Fruit fly (Drosophila melanogaster) whole organism, embryonic: ENCODE results near the gene CG31952.

Experiments used
- Atf-2 ChIP-seq: fragments of 200-800 bp; sonication (Bioruptor generic); optimal IDR thresholded peaks from 2 replicates; lab custom pipeline; 2016; ENCODE audit warnings: missing biosample characterization, missing genetic modification characterization
- CG10147 ChIP-seq: fragments of 200-800 bp; sonication (Bioruptor generic); optimal IDR thresholded peaks from 2 replicates; lab custom pipeline; 2019; ENCODE audit warnings: missing biosample characterization, mild to moderate bottlenecking, missing genetic modification characterization, moderate library complexity
- CG1024 ChIP-seq: fragments of 200-800 bp; sonication (Bioruptor generic); IDR thresholded peaks from 2 replicates; pipeline ENCODE4 v1.3.6; 2022; ENCODE audit warnings: missing biosample characterization, missing genetic modification characterization
- CG10321 ChIP-seq: fragments of 200-800 bp; sonication (Bioruptor generic); IDR thresholded peaks from 2 replicates; pipeline ENCODE4 v1.3.6; 2022; ENCODE audit warnings: missing biosample characterization, missing genetic modification characterization
- CG10959 ChIP-seq: fragments of 200-800 bp; sonication (Bioruptor generic); IDR thresholded peaks from 2 replicates; pipeline ENCODE4 v1.3.6; 2022; ENCODE audit warnings: missing biosample characterization, missing genetic modification characterization
- CG12071 ChIP-seq: fragments of 200-800 bp; sonication (Bioruptor generic); optimal IDR thresholded peaks from 3 replicates; lab custom pipeline; 2018; ENCODE audit warnings: missing biosample characterization, mild to moderate bottlenecking, missing genetic modification characterization
- CG12391 ChIP-seq: fragments of 200-800 bp; sonication (Bioruptor generic); optimal IDR thresholded peaks from 3 replicates; lab custom pipeline; 2018; ENCODE audit warnings: missing biosample characterization, mild to moderate bottlenecking, missing genetic modification characterization, moderate library complexity
- CG12659 ChIP-seq: fragments of 200-800 bp; sonication (Bioruptor generic); optimal IDR thresholded peaks from 3 replicates; lab custom pipeline; 2017; ENCODE audit warnings: mild to moderate bottlenecking, missing biosample characterization, missing genetic modification reagents, missing genetic modification characterization
- CG13287 ChIP-seq: fragments of 200-800 bp; sonication (Bioruptor generic); IDR thresholded peaks from 2 replicates; pipeline ENCODE4 v1.3.6; 2022; ENCODE audit warnings: missing biosample characterization, missing genetic modification characterization; ENCODE audit not compliant: partially characterized antibody
- CG17802 ChIP-seq: fragments of 200-800 bp; sonication (Bioruptor generic); optimal IDR thresholded peaks from 2 replicates; lab custom pipeline; 2018; ENCODE audit warnings: missing biosample characterization, mild to moderate bottlenecking, missing genetic modification characterization, moderate library complexity
- CG2120 ChIP-seq: fragments of 200-800 bp; sonication (Bioruptor generic); optimal IDR thresholded peaks from 3 replicates; lab custom pipeline; 2016; ENCODE audit warnings: missing biosample characterization, missing genetic modification characterization
- CG30431 ChIP-seq: fragments of 200-800 bp; sonication (Bioruptor generic); optimal IDR thresholded peaks from 2 replicates; lab custom pipeline; 2017; ENCODE audit warnings: missing biosample characterization, missing genetic modification characterization
- CG33213 ChIP-seq: fragments of 200-800 bp; sonication (Bioruptor generic); optimal IDR thresholded peaks from 3 replicates; lab custom pipeline; 2016; ENCODE audit warnings: missing biosample characterization, missing genetic modification characterization
- CG4424 ChIP-seq: fragments of 200-800 bp; sonication (Bioruptor generic); optimal IDR thresholded peaks from 3 replicates; lab custom pipeline; 2016; ENCODE audit warnings: missing biosample characterization, missing genetic modification characterization
- CG6175 ChIP-seq: fragments of 200-800 bp; sonication (Bioruptor generic); IDR thresholded peaks from 3 replicates; pipeline ENCODE4 v1.3.6; 2022; ENCODE audit warnings: missing biosample characterization, missing genetic modification characterization
- CG7786 ChIP-seq: fragments of 200-800 bp; sonication (Bioruptor generic); optimal IDR thresholded peaks from 2 replicates; lab custom pipeline; 2016; ENCODE audit warnings: missing biosample characterization, missing genetic modification characterization
- CG8478 ChIP-seq: fragments of >200 bp; optimal IDR thresholded peaks from 2 replicates; lab custom pipeline; 2018
- CG8944 ChIP-seq: fragments of 200-800 bp; sonication (Bioruptor generic); optimal IDR thresholded peaks from 3 replicates; lab custom pipeline; 2016; ENCODE audit warnings: missing biosample characterization, missing genetic modification characterization
- CG9797 ChIP-seq: fragments of 200-800 bp; sonication (Bioruptor generic); optimal IDR thresholded peaks from 3 replicates; lab custom pipeline; 2018; ENCODE audit warnings: missing biosample characterization, mild to moderate bottlenecking, missing genetic modification characterization
- CrebB ChIP-seq: fragments of 200-800 bp; sonication (Bioruptor generic); optimal IDR thresholded peaks from 3 replicates; lab custom pipeline; 2018; ENCODE audit warnings: missing biosample characterization, mild to moderate bottlenecking, missing genetic modification characterization
- Dp ChIP-seq: fragments of 200-800 bp; sonication (Bioruptor generic); optimal IDR thresholded peaks from 2 replicates; lab custom pipeline; 2018; ENCODE audit warnings: missing biosample characterization, mild to moderate bottlenecking, missing genetic modification characterization, moderate library complexity
- Hsf ChIP-seq: fragments of 200-800 bp; sonication (Bioruptor generic); optimal IDR thresholded peaks from 3 replicates; lab custom pipeline; 2016; ENCODE audit warnings: missing biosample characterization, missing genetic modification characterization
- Med ChIP-seq: fragments of 200-800 bp; sonication (Bioruptor generic); peaks from one replicate; lab custom pipeline; 2016; ENCODE audit warnings: missing biosample characterization, missing genetic modification characterization, mild to moderate bottlenecking, inconsistent platforms, moderate library complexity
- NFAT ChIP-seq: fragments of 200-800 bp; sonication (Bioruptor generic); IDR thresholded peaks from 2 replicates; pipeline ENCODE4 v1.3.6; 2022; ENCODE audit warnings: missing biosample characterization, missing genetic modification characterization
- NfI ChIP-seq: fragments of 200-800 bp; sonication (Bioruptor generic); optimal IDR thresholded peaks from 3 replicates; lab custom pipeline; 2018; ENCODE audit warnings: missing biosample characterization, mild to moderate bottlenecking, missing genetic modification characterization, moderate library complexity
- Ptx1 ChIP-seq: fragments of 200-800 bp; sonication (Bioruptor generic); IDR thresholded peaks from 2 replicates; pipeline ENCODE4 v1.3.6; 2022; ENCODE audit warnings: missing biosample characterization, missing genetic modification characterization
- Sox102F ChIP-seq: fragments of 200-800 bp; sonication (Bioruptor generic); optimal IDR thresholded peaks from 2 replicates; lab custom pipeline; 2018; ENCODE audit warnings: missing biosample characterization, mild to moderate bottlenecking, missing genetic modification characterization, moderate library complexity
- Vsx1 ChIP-seq: fragments of 200-800 bp; sonication (Bioruptor generic); optimal IDR thresholded peaks from 2 replicates; lab custom pipeline; 2017; ENCODE audit warnings: missing biosample characterization, mild to moderate bottlenecking, missing genetic modification characterization, missing genetic modification reagents
- al ChIP-seq: fragments of 200-800 bp; sonication (Bioruptor generic); IDR thresholded peaks from 2 replicates; pipeline ENCODE4 v1.3.6; 2022; ENCODE audit warnings: missing biosample characterization, missing genetic modification characterization
- cas ChIP-seq: fragments of 200-800 bp; sonication (Bioruptor generic); IDR thresholded peaks from 2 replicates; pipeline ENCODE4 v1.3.6; 2022; ENCODE audit warnings: missing biosample characterization, missing genetic modification characterization
- croc ChIP-seq: fragments of 200-800 bp; sonication (Bioruptor generic); conservative IDR thresholded peaks from 3 replicates; pipeline ENCODE4 v1.3.6; 2022; ENCODE audit warnings: missing biosample characterization, missing genetic modification characterization
- dati ChIP-seq: fragments of 200-800 bp; sonication (Bioruptor generic); IDR thresholded peaks from 2 replicates; pipeline ENCODE4 v1.3.6; 2022; ENCODE audit warnings: missing biosample characterization, missing genetic modification characterization
- disco-r ChIP-seq: fragments of 200-800 bp; sonication (Bioruptor generic); optimal IDR thresholded peaks from 2 replicates; lab custom pipeline; 2016; ENCODE audit warnings: missing biosample characterization, missing genetic modification characterization
- eve ChIP-seq, 2 experiments: fragments of >200 bp; optimal IDR thresholded peaks; 2 replicates each; lab custom pipeline; 2017; ENCODE audit warnings: missing biosample characterization in 2 of 2, missing genetic modification characterization in 2 of 2
- fru ChIP-seq: fragments of >200 bp; optimal IDR thresholded peaks from 2 replicates; lab custom pipeline; 2017
- gsb ChIP-seq: fragments of 200-800 bp; sonication (Bioruptor generic); IDR thresholded peaks from 2 replicates; pipeline ENCODE4 v1.3.6; 2022; ENCODE audit warnings: missing biosample characterization, missing genetic modification characterization
- hkb ChIP-seq, 2 experiments: fragments of 200-800 bp in 1 of 2; fragments of >200 bp in 1 of 2; sonication (Bioruptor generic) in 1 of 2; IDR thresholded peaks in 1 of 2; optimal IDR thresholded peaks in 1 of 2; 2 replicates each; pipeline versions ENCODE4 v1.3.6 to Lab custom; 2017 to 2022; ENCODE audit warnings: missing biosample characterization in 1 of 2, missing genetic modification characterization in 1 of 2
- ind ChIP-seq: fragments of 200-800 bp; sonication (Bioruptor generic); optimal IDR thresholded peaks from 3 replicates; lab custom pipeline; 2016; ENCODE audit warnings: missing biosample characterization, missing genetic modification characterization
- pfk ChIP-seq: fragments of 200-800 bp; sonication (Bioruptor generic); optimal IDR thresholded peaks from 2 replicates; lab custom pipeline; 2018; ENCODE audit warnings: missing biosample characterization, mild to moderate bottlenecking, missing genetic modification characterization, moderate library complexity
- sna ChIP-seq: fragments of 200-800 bp; sonication (Bioruptor generic); IDR thresholded peaks from 2 replicates; pipeline ENCODE4 v1.3.6; 2022; ENCODE audit warnings: missing biosample characterization, missing genetic modification characterization; ENCODE audit not compliant: partially characterized antibody
- sqz ChIP-seq: fragments of 200-800 bp; sonication (Bioruptor generic); optimal IDR thresholded peaks from 3 replicates; lab custom pipeline; 2018; ENCODE audit warnings: missing biosample characterization, mild to moderate bottlenecking, missing genetic modification characterization
- tap ChIP-seq: fragments of 200-800 bp; optimal IDR thresholded peaks from 3 replicates; lab custom pipeline; 2019; ENCODE audit warnings: missing biosample characterization, mild to moderate bottlenecking, missing genetic modification characterization, moderate library complexity
- tll ChIP-seq, 2 experiments: fragments of 200-800 bp in 1 of 2; fragments of >200 bp in 1 of 2; sonication (Bioruptor generic) in 1 of 2; optimal IDR thresholded peaks; 2 replicates each; lab custom pipeline; 2017 to 2019; ENCODE audit warnings: missing biosample characterization in 2 of 2, missing genetic modification characterization in 2 of 2, mild to moderate bottlenecking in 1 of 2, moderate library complexity in 1 of 2
- tna ChIP-seq: fragments of 200-800 bp; sonication (Bioruptor generic); IDR thresholded peaks from 2 replicates; pipeline ENCODE4 v1.3.6; 2022; ENCODE audit warnings: missing biosample characterization, missing genetic modification characterization; ENCODE audit not compliant: partially characterized antibody
- toy ChIP-seq: fragments of 200-800 bp; sonication (Bioruptor generic); IDR thresholded peaks from 2 replicates; pipeline ENCODE4 v1.3.6; 2022; ENCODE audit warnings: missing biosample characterization, missing genetic modification characterization
- trem ChIP-seq: fragments of 200-800 bp; optimal IDR thresholded peaks from 3 replicates; lab custom pipeline; 2019; ENCODE audit warnings: missing biosample characterization, mild to moderate bottlenecking, missing genetic modification characterization, moderate library complexity
- ttk ChIP-seq: fragments of 200-800 bp; sonication (Bioruptor generic); IDR thresholded peaks from 2 replicates; pipeline ENCODE4 v2.1.2; 2022; ENCODE audit warnings: missing biosample characterization, missing genetic modification characterization
- tx ChIP-seq: fragments of 200-800 bp; sonication (Bioruptor generic); optimal IDR thresholded peaks from 2 replicates; lab custom pipeline; 2016; ENCODE audit warnings: missing biosample characterization, missing genetic modification characterization
- unc-4 ChIP-seq: fragments of 200-800 bp; sonication (Bioruptor generic); IDR thresholded peaks from 2 replicates; pipeline ENCODE4 v1.3.6; 2022; ENCODE audit warnings: missing biosample characterization, missing genetic modification characterization; ENCODE audit not compliant: partially characterized antibody
- zen2 ChIP-seq: fragments of 200-800 bp; sonication (Bioruptor generic); IDR thresholded peaks from 3 replicates; pipeline ENCODE4 v1.3.6; 2022; ENCODE audit warnings: missing biosample characterization, missing genetic modification characterization; ENCODE audit not compliant: partially characterized antibody

CG31952 gene

DNA sequence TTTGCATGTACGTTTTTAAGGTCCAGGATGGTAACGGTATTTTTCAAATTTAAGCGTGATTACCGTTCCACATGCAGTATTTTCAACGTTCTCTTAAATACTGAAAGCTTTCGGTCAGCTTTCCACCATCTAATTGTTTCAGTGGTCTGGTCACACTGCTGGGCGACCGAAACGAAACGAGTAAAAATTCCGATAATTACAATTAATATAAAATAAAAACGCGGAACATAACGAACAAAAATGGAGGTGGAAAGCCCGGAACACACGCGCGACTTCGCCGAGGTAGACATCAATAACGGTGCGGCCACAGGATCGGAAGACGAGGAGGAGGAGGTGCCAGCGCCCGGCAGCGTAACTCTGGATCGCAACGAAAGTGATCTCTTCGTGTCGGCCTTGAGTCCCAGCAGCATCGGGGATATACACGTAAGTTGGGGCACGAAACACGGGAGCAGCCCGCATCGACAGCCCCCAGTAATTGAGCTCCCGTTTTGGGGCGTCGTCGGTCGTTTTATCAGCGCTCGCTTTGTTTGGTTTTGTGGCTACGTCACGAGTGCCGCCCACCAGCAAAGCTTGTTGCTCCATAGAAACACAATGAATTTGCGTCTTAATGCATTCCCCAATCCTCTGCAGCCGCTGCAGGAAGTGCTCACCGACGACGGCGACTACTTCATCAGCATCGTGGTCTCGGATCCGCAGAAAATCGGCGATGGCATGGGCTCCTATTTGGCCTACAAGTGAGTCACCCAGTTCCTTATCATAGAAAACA is 33.2 kb downstream of the CG31952 start, which contains the start of gene Snx1 (continued):
- TF ChIP-seq disco-r (GFP tag; lab: Kevin White, UChicago) = no peak
- no peak for TF ChIP-seq Hsf (GFP tag; lab: Kevin White, UChicago)
- TF ChIP-seq cas (GFP tag; lab: Robert Waterston, UW) = no peak
- no peak for TF ChIP-seq eve (GFP tag; optimal IDR thresholded peaks at IDR 0.05; lab: Kevin White, UChicago)
- TF ChIP-seq CG10321 = no peak
- no peak for TF ChIP-seq CG12071
- TF ChIP-seq trem (tag; lab: Kevin White, UChicago) = no peak
- TF ChIP-seq ind (GFP tag; lab: Kevin White, UChicago) = no peak
- no peak for TF ChIP-seq NfI
- no peak for TF ChIP-seq sna (GFP tag; lab: Robert Waterston, UW)
- no peak for TF ChIP-seq al (GFP tag; lab: Robert Waterston, UW)
- no peak for TF ChIP-seq CG7786 (GFP tag; lab: Kevin White, UChicago)
- TF ChIP-seq CG30431 (GFP tag; lab: Kevin White, UChicago) = no peak
- no peak for TF ChIP-seq CG10959 (GFP tag; lab: Robert Waterston, UW)
- peak; percentile 60 for TF ChIP-seq Dp (GFP tag; lab: Kevin White, UChicago)
- no peak for TF ChIP-seq CG10147 (GFP tag; lab: Kevin White, UChicago)
- no peak for TF ChIP-seq Vsx1 (GFP tag; lab: Kevin White, UChicago)
- no peak for TF ChIP-seq fru
- TF ChIP-seq ttk = no peak
- peak; percentile 49 for TF ChIP-seq CG12659 (GFP tag; lab: Kevin White, UChicago)
- TF ChIP-seq pfk (GFP tag; lab: Kevin White, UChicago) = no peak
- no peak for TF ChIP-seq tx
- TF ChIP-seq CG8944 (GFP tag; lab: Kevin White, UChicago) = no peak
- TF ChIP-seq CG1024 (GFP tag; lab: Robert Waterston, UW) = no peak
- TF ChIP-seq tll (GFP tag; optimal IDR thresholded peaks at IDR 0.05; lab: Kevin White, UChicago) = no peak
- TF ChIP-seq gsb (GFP tag; lab: Robert Waterston, UW) = no peak
- TF ChIP-seq CG4424 (GFP tag; lab: Kevin White, UChicago) = no peak
- no peak for TF ChIP-seq croc (GFP tag; lab: Robert Waterston, UW)
- TF ChIP-seq zen2 (GFP tag; lab: Robert Waterston, UW) = no peak
- no peak for TF ChIP-seq sqz
- no peak for TF ChIP-seq Sox102F
- TF ChIP-seq tap (tag; lab: Kevin White, UChicago) = no peak
- TF ChIP-seq CrebB (tag; lab: Kevin White, UChicago) = no peak
- no peak for TF ChIP-seq hkb (optimal IDR thresholded peaks at IDR 0.05; lab: Kevin White, UChicago)
- no peak for TF ChIP-seq hkb (GFP tag; IDR thresholded peaks at IDR 0.05; lab: Robert Waterston, UW)
- TF ChIP-seq toy = no peak
- no peak for TF ChIP-seq Atf-2 (GFP tag; lab: Kevin White, UChicago)
- TF ChIP-seq NFAT = no peak
- TF ChIP-seq CG8478 (lab: Kevin White, UChicago) = no peak
- TF ChIP-seq CG12391 = no peak
- TF ChIP-seq CG17802 (tag; lab: Kevin White, UChicago) = no peak
- no peak for TF ChIP-seq Ptx1 (GFP tag; lab: Robert Waterston, UW)
- peak; percentile 61 for TF ChIP-seq CG9797 (GFP tag; lab: Kevin White, UChicago)
- peak; percentile 71 for TF ChIP-seq Med
- no peak for TF ChIP-seq CG33213
- no peak for TF ChIP-seq CG6175 (GFP tag; lab: Robert Waterston, UW)
- TF ChIP-seq unc-4 = no peak
- TF ChIP-seq dati (GFP tag; lab: Robert Waterston, UW) = no peak
- TF ChIP-seq CG13287 (GFP tag; lab: Robert Waterston, UW) = peak; percentile 57; the same call in 1 of the 2 replicates
- no peak for TF ChIP-seq CG2120 (GFP tag; lab: Kevin White, UChicago)
- no peak for TF ChIP-seq tna (GFP tag; lab: Robert Waterston, UW)
